Worm (Caenorhabditis elegans) whole organism, young adult: ENCODE results near the gene C11E4.8.

Experiments used
- C17E4.6 ChIP-seq: fragments of 200-800 bp; sonication (Bioruptor generic); IDR thresholded peaks from 2 replicates; pipeline ENCODE4 v1.3.6; 2022; ENCODE audit warnings: missing genetic modification reagents, missing genetic modification characterization, missing compliant biosample characterization
- D2030.7 ChIP-seq: fragments of 200-800 bp; sonication (Bioruptor generic); IDR thresholded peaks from 2 replicates; pipeline ENCODE4 v1.3.6; 2022; ENCODE audit warnings: missing genetic modification reagents, missing genetic modification characterization, missing compliant biosample characterization
- F37B4.10 ChIP-seq: fragments of 200-800 bp; sonication (Bioruptor generic); IDR thresholded peaks from 2 replicates; pipeline ENCODE4 v1.3.6; 2022; ENCODE audit warnings: missing genetic modification characterization, missing compliant biosample characterization
- Y95B8A.8 ChIP-seq: fragments of 200-800 bp; sonication (Bioruptor generic); IDR thresholded peaks from 2 replicates; pipeline ENCODE4 v1.3.6; 2022; ENCODE audit warnings: missing genetic modification reagents, missing genetic modification characterization, missing compliant biosample characterization
- ama-1 ChIP-seq, 3 experiments: fragments of 150-350 bp in 1 of 3; sonication (generic microtip) in 2 of 3; optimal IDR thresholded peaks; 2 replicates each; lab custom pipeline; 2014 to 2018; ENCODE audit warnings: missing biosample characterization in 2 of 3, missing genetic modification characterization in 2 of 3, missing genetic modification reagents in 2 of 3
- aptf-3 ChIP-seq: fragments of 200-800 bp; sonication (Bioruptor generic); IDR thresholded peaks from 2 replicates; pipeline ENCODE4 v1.3.6; 2022; ENCODE audit warnings: missing genetic modification characterization, missing compliant biosample characterization
- cebp-1 ChIP-seq, 2 experiments: fragments of 200-800 bp in 1 of 2; sonication (Bioruptor generic) in 1 of 2; sonication (generic microtip) in 1 of 2; IDR thresholded peaks in 1 of 2; optimal IDR thresholded peaks in 1 of 2; 2 replicates each; pipeline versions ENCODE4 v1.3.6 to Lab custom; 2017 to 2022; ENCODE audit warnings: missing compliant biosample characterization in 2 of 2, missing genetic modification characterization in 2 of 2, mild to moderate bottlenecking in 1 of 2, missing genetic modification reagents in 1 of 2, moderate library complexity in 1 of 2
- cebp-2 ChIP-seq: fragments of 200-800 bp; sonication (Bioruptor generic); IDR thresholded peaks from 2 replicates; pipeline ENCODE4 v1.3.6; 2022; ENCODE audit warnings: missing genetic modification characterization, missing compliant biosample characterization
- ceh-27 ChIP-seq: fragments of 200-800 bp; sonication (Bioruptor generic); optimal IDR thresholded peaks from 2 replicates; lab custom pipeline; 2018; ENCODE audit warnings: mild to moderate bottlenecking, missing genetic modification characterization, moderate library complexity, missing compliant biosample characterization
- ceh-79 ChIP-seq: sonication (generic microtip); optimal IDR thresholded peaks from 2 replicates; lab custom pipeline; 2017; ENCODE audit warnings: mild to moderate bottlenecking, missing genetic modification characterization, missing compliant biosample characterization
- chd-7 ChIP-seq: sonication (generic microtip); optimal IDR thresholded peaks from 2 replicates; lab custom pipeline; 2016; ENCODE audit warnings: mild to moderate bottlenecking, missing genetic modification characterization, moderate library complexity, missing compliant biosample characterization
- dpff-1 ChIP-seq: sonication (generic microtip); optimal IDR thresholded peaks from 2 replicates; lab custom pipeline; 2017; ENCODE audit warnings: mild to moderate bottlenecking, missing genetic modification characterization, missing compliant biosample characterization
- dpl-1 ChIP-seq: fragments of 150-350 bp; optimal IDR thresholded peaks from 2 replicates; lab custom pipeline; 2014; ENCODE audit warnings: missing biosample characterization, missing genetic modification reagents, missing genetic modification characterization
- egl-18 ChIP-seq: fragments of 200-800 bp; sonication (Bioruptor generic); IDR thresholded peaks from 2 replicates; pipeline ENCODE4 v1.3.6; 2022; ENCODE audit warnings: missing genetic modification reagents, missing genetic modification characterization, missing compliant biosample characterization
- egrh-3 ChIP-seq: fragments of 200-800 bp; sonication (Bioruptor generic); IDR thresholded peaks from 2 replicates; pipeline ENCODE4 v1.3.6; 2022; ENCODE audit warnings: missing genetic modification reagents, missing genetic modification characterization, missing compliant biosample characterization
- ets-4 ChIP-seq: fragments of 200-800 bp; sonication (Bioruptor generic); optimal IDR thresholded peaks from 2 replicates; lab custom pipeline; 2018; ENCODE audit warnings: mild to moderate bottlenecking, missing genetic modification characterization, missing compliant biosample characterization
- hmg-20 ChIP-seq: fragments of 200-800 bp; sonication (Bioruptor generic); IDR thresholded peaks from 2 replicates; pipeline ENCODE4 v1.3.6; 2022; ENCODE audit warnings: missing genetic modification reagents, missing genetic modification characterization, missing compliant biosample characterization
- hrde-1 ChIP-seq: sonication (generic microtip); optimal IDR thresholded peaks from 2 replicates; lab custom pipeline; 2016; ENCODE audit warnings: missing genetic modification characterization, mild to moderate bottlenecking, missing compliant biosample characterization, moderate library complexity, missing genotype, missing genetic modification reagents, borderline replicate concordance
- lin-35 ChIP-seq, 3 experiments: fragments of 150-350 bp in 2 of 3; sonication (generic microtip) in 1 of 3; optimal IDR thresholded peaks; 2 replicates each; lab custom pipeline; 2014 to 2018; ENCODE audit warnings: missing biosample characterization in 3 of 3, missing genetic modification characterization in 3 of 3, missing genetic modification reagents in 3 of 3
- lin-40 ChIP-seq: sonication (generic microtip); optimal IDR thresholded peaks from 2 replicates; lab custom pipeline; 2016; ENCODE audit warnings: missing genetic modification characterization, mild to moderate bottlenecking, missing compliant biosample characterization, missing genotype, missing genetic modification reagents
- lin-54 ChIP-seq: fragments of 200-800 bp; sonication (Bioruptor generic); optimal IDR thresholded peaks from 2 replicates; lab custom pipeline; 2018; ENCODE audit warnings: mild to moderate bottlenecking, missing genetic modification characterization, missing compliant biosample characterization
- lir-1 ChIP-seq: fragments of 200-800 bp; sonication (Bioruptor generic); conservative IDR thresholded peaks from 2 replicates; pipeline ENCODE4 v1.3.6; 2022; ENCODE audit warnings: missing genetic modification reagents, missing genetic modification characterization, missing compliant biosample characterization
- lsl-1 ChIP-seq: fragments of 200-800 bp; sonication (Bioruptor generic); optimal IDR thresholded peaks from 2 replicates; lab custom pipeline; 2018; ENCODE audit warnings: mild to moderate bottlenecking, missing genetic modification characterization, moderate library complexity, missing compliant biosample characterization
- mel-28 ChIP-seq: sonication (generic microtip); optimal IDR thresholded peaks from 2 replicates; lab custom pipeline; 2016; ENCODE audit warnings: borderline replicate concordance, mild to moderate bottlenecking, missing genetic modification characterization, missing compliant biosample characterization
- mes-4 ChIP-seq: sonication (generic microtip); optimal IDR thresholded peaks from 2 replicates; lab custom pipeline; 2016; ENCODE audit warnings: missing genotype, missing genetic modification characterization, missing compliant biosample characterization
- mxl-1 ChIP-seq: sonication (generic microtip); optimal IDR thresholded peaks from 2 replicates; lab custom pipeline; 2016; ENCODE audit warnings: missing genetic modification characterization, missing compliant biosample characterization
- pha-4 ChIP-seq: fragments of 150-350 bp; sonication (generic microtip); optimal IDR thresholded peaks from 2 replicates; lab custom pipeline; 2014; ENCODE audit warnings: missing biosample characterization, missing genetic modification reagents, missing genetic modification characterization
- rec-8 ChIP-seq, 2 experiments: sonication (generic microtip); optimal IDR thresholded peaks; 2 replicates each; lab custom pipeline; 2016; ENCODE audit warnings: mild to moderate bottlenecking in 2 of 2, missing genetic modification characterization in 2 of 2, missing genetic modification reagents in 2 of 2, missing genotype in 2 of 2, missing biosample characterization in 1 of 2, missing compliant biosample characterization in 1 of 2, moderate library complexity in 1 of 2
- repo-1 ChIP-seq: sonication (generic microtip); optimal IDR thresholded peaks from 2 replicates; lab custom pipeline; 2017; ENCODE audit warnings: mild to moderate bottlenecking, missing genetic modification characterization, missing compliant biosample characterization
- rpc-1 ChIP-seq, 2 experiments: fragments of 150-350 bp in 1 of 2; sonication (generic microtip) in 1 of 2; optimal IDR thresholded peaks; 2 replicates each; lab custom pipeline; 2014 to 2018; ENCODE audit warnings: missing biosample characterization in 1 of 2, missing genetic modification characterization in 1 of 2, missing genetic modification reagents in 1 of 2, missing genotype in 1 of 2
- sdz-38 ChIP-seq: sonication (generic microtip); optimal IDR thresholded peaks from 2 replicates; lab custom pipeline; 2016; ENCODE audit warnings: missing genotype, missing genetic modification characterization, missing compliant biosample characterization
- sea-2 ChIP-seq: fragments of 200-800 bp; sonication (Bioruptor generic); IDR thresholded peaks from 2 replicates; pipeline ENCODE4 v1.3.6; 2022; ENCODE audit warnings: missing genetic modification characterization, missing compliant biosample characterization
- snpc-1.1 ChIP-seq: sonication (generic microtip); optimal IDR thresholded peaks from 2 replicates; lab custom pipeline; 2017; ENCODE audit warnings: missing genetic modification characterization, mild to moderate bottlenecking, missing compliant biosample characterization, antibody characterized with exemption, moderate library complexity, missing genotype, missing genetic modification reagents; ENCODE audit not compliant: insufficient read depth
- snpc-1.3 ChIP-seq: sonication (generic microtip); optimal IDR thresholded peaks from 2 replicates; lab custom pipeline; 2017; ENCODE audit warnings: missing genetic modification characterization, mild to moderate bottlenecking, missing compliant biosample characterization, antibody characterized with exemption, moderate library complexity, missing genotype, missing genetic modification reagents; ENCODE audit not compliant: insufficient read depth
- tbx-9 ChIP-seq: sonication (generic microtip); optimal IDR thresholded peaks from 2 replicates; lab custom pipeline; 2016; ENCODE audit warnings: borderline replicate concordance, missing genetic modification characterization, inconsistent platforms, missing compliant biosample characterization
- unc-130 ChIP-seq: sonication (generic microtip); optimal IDR thresholded peaks from 2 replicates; lab custom pipeline; 2016; ENCODE audit warnings: missing genetic modification reagents, missing genetic modification characterization, missing compliant biosample characterization
- xnd-1 ChIP-seq: sonication (generic microtip); optimal IDR thresholded peaks from 2 replicates; lab custom pipeline; 2016; ENCODE audit warnings: missing genotype, missing genetic modification reagents, missing genetic modification characterization, missing compliant biosample characterization
- zim-3 ChIP-seq: sonication (generic microtip); optimal IDR thresholded peaks from 2 replicates; lab custom pipeline; 2017; ENCODE audit warnings: mild to moderate bottlenecking, missing genetic modification characterization, moderate library complexity, missing compliant biosample characterization
- ztf-26 ChIP-seq: sonication (generic microtip); optimal IDR thresholded peaks from 2 replicates; lab custom pipeline; 2017; ENCODE audit warnings: missing genetic modification characterization, missing compliant biosample characterization
- ztf-3 ChIP-seq: fragments of 200-800 bp; sonication (Bioruptor generic); optimal IDR thresholded peaks from 2 replicates; lab custom pipeline; 2018; ENCODE audit warnings: mild to moderate bottlenecking, missing genetic modification characterization, missing compliant biosample characterization
- ztf-6 ChIP-seq: fragments of 200-800 bp; sonication (Bioruptor generic); IDR thresholded peaks from 2 replicates; pipeline ENCODE4 v1.3.6; 2022; ENCODE audit warnings: missing genetic modification reagents, missing genetic modification characterization, missing compliant biosample characterization

The C11E4.8 gene

ce11 chrX:9610040-9610613, 10.1 kb upstream of the C11E4.8 start, which contains the start of gene C11E4.6:
TSS of gene C11E4.6 (plus strand) at chrX:9610563.
- TF ChIP-seq mxl-1 (tag; lab: Kevin White, UChicago) (no peak), mel-28 (no peak), zim-3 (tag; lab: Kevin White, UChicago) (no peak), lir-1 (GFP tag; lab: Robert Waterston, UW) (no peak), dpff-1 (tag; lab: Kevin White, UChicago) (no peak), Y95B8A.8 (no peak), ceh-27 (GFP tag; lab: Kevin White, UChicago) (no peak), lin-35 (GFP tag; optimal IDR thresholded peaks at IDR 0.05; lab: Kevin White, UChicago) (no peak), xnd-1 (tag; lab: Kevin White, UChicago) (no peak), tbx-9 (tag; lab: Kevin White, UChicago) (no peak), pha-4 (tag; lab: Kevin White, UChicago) (no peak), hmg-20 (no peak), lsl-1 (GFP tag; lab: Kevin White, UChicago) (no peak), repo-1 (tag; lab: Kevin White, UChicago) (no peak), mes-4 (tag; lab: Kevin White, UChicago) (no peak), lin-40 (no peak)

- TF ChIP-seq cebp-2 (GFP tag; lab: Robert Waterston, UW) (0 out of 2 replicates have a peak, but pooled peaks have one; percentile 33), ztf-26 (tag; lab: Kevin White, UChicago) (peak; percentile 11), chd-7 (tag; lab: Kevin White, UChicago) (no peak), lin-40 (peak; percentile 39), snpc-1.1 (tag; lab: Kevin White, UChicago) (no peak), ama-1 (optimal IDR thresholded peaks at IDR 0.05; lab: Kevin White, UChicago) (no peak), ama-1 (GFP tag; optimal IDR thresholded peaks at IDR 0.05; lab: Kevin White, UChicago) (no peak)
Observed at ce11 chrX:9616919-9617318, 3.3 kb upstream of the C11E4.8 start, which contains the start of gene C11E4.7. TSS of gene C11E4.7 (plus strand) at chrX:9617219.

ce11 chrX:9622609-9623008, 2.4 kb downstream of the C11E4.8 start:
- TF ChIP-seq ama-1 (optimal IDR thresholded peaks at IDR 0.05; lab: Kevin White, UChicago) (no peak), ama-1 (GFP tag; optimal IDR thresholded peaks at IDR 0.05; lab: Kevin White, UChicago) (peak in 1 of 2 experiments; percentile 82), aptf-3 (GFP tag; lab: Robert Waterston, UW) (0 out of 2 replicates have a peak, but pooled peaks have one; percentile 48), dpl-1 (GFP tag; lab: Kevin White, UChicago) (no peak), snpc-1.3 (tag; lab: Kevin White, UChicago) (no peak), sea-2 (GFP tag; lab: Robert Waterston, UW) (no peak), C17E4.6 (no peak), Y95B8A.8 (no peak), rpc-1 (optimal IDR thresholded peaks at IDR 0.05; lab: Kevin White, UChicago) (peak; percentile 95), rpc-1 (tag; optimal IDR thresholded peaks at IDR 0.05; lab: Kevin White, UChicago) (peak; percentile 98), hrde-1 (tag; lab: Kevin White, UChicago) (peak; percentile 81), ets-4 (GFP tag; lab: Kevin White, UChicago) (peak; percentile 43), rec-8 (tag; optimal IDR thresholded peaks at IDR 0.05; lab: Kevin White, UChicago) (peak; percentile 71 to 87), mxl-1 (tag; lab: Kevin White, UChicago) (peak; percentile 83), unc-130 (GFP tag; lab: Kevin White, UChicago) (no peak), egl-18 (GFP tag; lab: Robert Waterston, UW) (0 out of 2 replicates have a peak, but pooled peaks have one; percentile 32), tbx-9 (tag; lab: Kevin White, UChicago) (no peak), mes-4 (tag; lab: Kevin White, UChicago) (no peak), egrh-3 (GFP tag; lab: Robert Waterston, UW) (peak; percentile 27; the same call in 1 of the 2 replicates), ceh-79 (peak; percentile 42), sdz-38 (tag; lab: Kevin White, UChicago) (no peak), repo-1 (tag; lab: Kevin White, UChicago) (peak; percentile 40), lin-54 (GFP tag; lab: Kevin White, UChicago) (no peak), cebp-1 (GFP tag; IDR thresholded peaks at IDR 0.05; lab: Robert Waterston, UW) (0 out of 2 replicates have a peak, but pooled peaks have one; percentile 26), cebp-1 (tag; optimal IDR thresholded peaks at IDR 0.05; lab: Kevin White, UChicago) (no peak), lin-35 (GFP tag; optimal IDR thresholded peaks at IDR 0.05; lab: Kevin White, UChicago) (peak in 1 of 3 experiments; percentile 43), F37B4.10 (GFP tag; lab: Robert Waterston, UW) (no peak), ceh-27 (GFP tag; lab: Kevin White, UChicago) (peak; percentile 17), ztf-3 (GFP tag; lab: Kevin White, UChicago) (peak; percentile 6), D2030.7 (GFP tag; lab: Robert Waterston, UW) (peak; percentile 70), ztf-6 (GFP tag; lab: Robert Waterston, UW) (no peak)
